Fruit fly (Drosophila melanogaster): Measurements from ENCODE around the gene CG9922.

Gene CG9922

dm6 chr3R:14051391-14051852, 15.2 kb upstream of the CG9922 start (continued):
- no peak for TF ChIP-seq Lpt (GFP tag; optimal IDR thresholded peaks at IDR 0.05)
- TF ChIP-seq CG13894 (tag; optimal IDR thresholded peaks at IDR 0.05), result peak; percentile 75
- no peak for TF ChIP-seq Mes4 (GFP tag; optimal IDR thresholded peaks at IDR 0.05)
- no peak for TF ChIP-seq CG7357 (GFP tag; IDR thresholded peaks at IDR 0.05)
- no peak for TF ChIP-seq CG18599 (GFP tag; optimal IDR thresholded peaks at IDR 0.05)
- peak; percentile 14 for TF ChIP-seq kni (GFP tag; optimal IDR thresholded peaks at IDR 0.05)
- no peak for TF ChIP-seq CG10209 (GFP tag; optimal IDR thresholded peaks at IDR 0.05)

dm6 chr3R:14050556-14051170, 14.5 kb upstream of the CG9922 start:
- TF ChIP-seq Ssrp (tag; optimal IDR thresholded peaks at IDR 0.05) (no peak), CG8388 (GFP tag; optimal IDR thresholded peaks at IDR 0.05) (no peak), Gsc (GFP tag; IDR thresholded peaks at IDR 0.05) (no peak), sima (GFP tag; optimal IDR thresholded peaks at IDR 0.05) (no peak), HLHmδ (GFP tag; optimal IDR thresholded peaks at IDR 0.05) (no peak), dysf (GFP tag; IDR thresholded peaks at IDR 0.05) (no peak), vnd (GFP tag; IDR thresholded peaks at IDR 0.05; ENCODE audit: partially characterized antibody) (no peak), Pdp1 (GFP tag; optimal IDR thresholded peaks at IDR 0.05) (no peak), CG13624 (GFP tag; optimal IDR thresholded peaks at IDR 0.05) (no peak), maf-S (GFP tag; optimal IDR thresholded peaks at IDR 0.05) (no peak), Max (GFP tag; optimal IDR thresholded peaks at IDR 0.05) (no peak), CG17186 (GFP tag; optimal IDR thresholded peaks at IDR 0.05) (no peak), NFAT (GFP tag; IDR thresholded peaks at IDR 0.05) (no peak), CG17612 (GFP tag; IDR thresholded peaks at IDR 0.05) (no peak), CG11085 (GFP tag; IDR thresholded peaks at IDR 0.05) (no peak), toy (GFP tag; IDR thresholded peaks at IDR 0.05) (no peak), Opbp (GFP tag; IDR thresholded peaks at IDR 0.05; ENCODE audit: partially characterized antibody) (0 out of 3 replicates have a peak, but pooled peaks have one; percentile 11), abd-A (tag; optimal IDR thresholded peaks at IDR 0.05) (peak; percentile 79), luna (GFP tag; optimal IDR thresholded peaks at IDR 0.05) (no peak), CG10321 (GFP tag; IDR thresholded peaks at IDR 0.05) (peak; percentile 32; the same call in 1 of the 2 replicates), Vsx1 (GFP tag; optimal IDR thresholded peaks at IDR 0.05) (no peak), Mes4 (GFP tag; optimal IDR thresholded peaks at IDR 0.05) (no peak), chinmo (GFP tag; IDR thresholded peaks at IDR 0.05; ENCODE audit: partially characterized antibody) (no peak), lbe (GFP tag; optimal IDR thresholded peaks at IDR 0.05) (no peak), phol (tag; optimal IDR thresholded peaks at IDR 0.05) (no peak), chm (GFP tag; IDR thresholded peaks at IDR 0.05) (no peak), CG9609 (GFP tag; optimal IDR thresholded peaks at IDR 0.05) (no peak), cg (GFP tag; optimal IDR thresholded peaks at IDR 0.05) (peak; percentile 33), CG18764 (GFP tag; optimal IDR thresholded peaks at IDR 0.05) (no peak), CG10565 (GFP tag; optimal IDR thresholded peaks at IDR 0.05) (no peak), lilli (GFP tag; optimal IDR thresholded peaks at IDR 0.05) (no peak), Gug (GFP tag; IDR thresholded peaks at IDR 0.05) (no peak), ewg (GFP tag; optimal IDR thresholded peaks at IDR 0.05) (peak; percentile 65), CG2120 (GFP tag; optimal IDR thresholded peaks at IDR 0.05) (no peak), Abd-B (GFP tag; optimal IDR thresholded peaks at IDR 0.05) (no peak), CG1832 (GFP tag; optimal IDR thresholded peaks at IDR 0.05) (peak; percentile 56), CG11093 (GFP tag; IDR thresholded peaks at IDR 0.05) (no peak), CG6689 (GFP tag; IDR thresholded peaks at IDR 0.05) (no peak), fd96Cb (tag; optimal IDR thresholded peaks at IDR 0.05) (no peak), ro (GFP tag; IDR thresholded peaks at IDR 0.05) (no peak), NC2β (GFP tag; optimal IDR thresholded peaks at IDR 0.05) (no peak), CG10979 (tag; optimal IDR thresholded peaks at IDR 0.05) (no peak), emc (GFP tag; optimal IDR thresholded peaks at IDR 0.05) (no peak)
